Fruit fly (Drosophila melanogaster) whole organism, embryonic: Measurements from ENCODE around the gene CG1136.

Experiments
- Asciz ChIP-seq: fragments of 200-800 bp; sonication (Bioruptor generic); optimal IDR thresholded peaks from 2 replicates; lab custom pipeline; 2017; ENCODE audit warnings: missing biosample characterization, mild to moderate bottlenecking, missing genetic modification characterization, missing genetic modification reagents
- CG10462 ChIP-seq: fragments of 200-800 bp; sonication (Bioruptor generic); optimal IDR thresholded peaks from 2 replicates; lab custom pipeline; 2016; ENCODE audit warnings: missing biosample characterization, missing genetic modification characterization
- CG11085 ChIP-seq: fragments of 200-800 bp; sonication (Bioruptor generic); IDR thresholded peaks from 2 replicates; pipeline ENCODE4 v1.3.6; 2022; ENCODE audit warnings: missing biosample characterization, missing genetic modification characterization
- CG11723 ChIP-seq: fragments of 200-800 bp; sonication (Bioruptor generic); optimal IDR thresholded peaks from 2 replicates; lab custom pipeline; 2017; ENCODE audit warnings: missing biosample characterization, mild to moderate bottlenecking, missing genetic modification characterization
- CG12942 ChIP-seq: fragments of 200-800 bp; sonication (Bioruptor generic); optimal IDR thresholded peaks from 3 replicates; lab custom pipeline; 2016; ENCODE audit warnings: missing biosample characterization, missing genetic modification characterization
- CG13775 ChIP-seq: fragments of 200-800 bp; sonication (Bioruptor generic); optimal IDR thresholded peaks from 3 replicates; lab custom pipeline; 2017; ENCODE audit warnings: missing biosample characterization, mild to moderate bottlenecking, missing genetic modification characterization
- CG13894 ChIP-seq: fragments of 200-800 bp; sonication (Bioruptor generic); optimal IDR thresholded peaks from 3 replicates; lab custom pipeline; 2018; ENCODE audit warnings: missing biosample characterization, mild to moderate bottlenecking, missing genetic modification characterization, moderate library complexity
- CG14050 ChIP-seq: fragments of 200-800 bp; sonication (Bioruptor generic); IDR thresholded peaks from 3 replicates; pipeline ENCODE4 v1.3.6; 2022; ENCODE audit warnings: missing biosample characterization, missing genetic modification characterization
- CG14710 ChIP-seq: fragments of 200-800 bp; sonication (Bioruptor generic); optimal IDR thresholded peaks from 3 replicates; lab custom pipeline; 2019; ENCODE audit warnings: missing biosample characterization, mild to moderate bottlenecking, missing genetic modification characterization, moderate library complexity
- CG14965 ChIP-seq: fragments of 200-800 bp; sonication (Bioruptor generic); optimal IDR thresholded peaks from 2 replicates; lab custom pipeline; 2016; ENCODE audit warnings: missing biosample characterization, missing genetic modification characterization, borderline replicate concordance
- CG16779 ChIP-seq: fragments of 200-800 bp; sonication (Bioruptor generic); IDR thresholded peaks from 2 replicates; pipeline ENCODE4 v1.3.6; 2022; ENCODE audit warnings: missing biosample characterization, missing genetic modification characterization
- CG17328 ChIP-seq: fragments of 200-800 bp; sonication (Bioruptor generic); IDR thresholded peaks from 2 replicates; pipeline ENCODE4 v1.3.6; 2022; ENCODE audit warnings: missing biosample characterization, missing genetic modification characterization
- CG17568 ChIP-seq: fragments of 200-800 bp; sonication (Bioruptor generic); optimal IDR thresholded peaks from 2 replicates; lab custom pipeline; 2018; ENCODE audit warnings: missing biosample characterization, mild to moderate bottlenecking, missing genetic modification characterization, moderate library complexity
- CG3726 ChIP-seq: fragments of 200-800 bp; sonication (Bioruptor generic); IDR thresholded peaks from 3 replicates; pipeline ENCODE4, ENCODE4 v1.3.6; 2022; ENCODE audit warnings: missing biosample characterization, missing genetic modification characterization
- CG4707 ChIP-seq: fragments of 200-800 bp; sonication (Bioruptor generic); optimal IDR thresholded peaks from 2 replicates; lab custom pipeline; 2018; ENCODE audit warnings: missing biosample characterization, mild to moderate bottlenecking, missing genetic modification characterization, moderate library complexity
- CG4820 ChIP-seq: fragments of 200-800 bp; sonication (Bioruptor generic); optimal IDR thresholded peaks from 3 replicates; lab custom pipeline; 2016; ENCODE audit warnings: missing biosample characterization, missing genetic modification characterization
- CG6175 ChIP-seq: fragments of 200-800 bp; sonication (Bioruptor generic); IDR thresholded peaks from 3 replicates; pipeline ENCODE4 v1.3.6; 2022; ENCODE audit warnings: missing biosample characterization, missing genetic modification characterization
- CG7963 ChIP-seq: fragments of 200-800 bp; sonication (Bioruptor generic); IDR thresholded peaks from 3 replicates; pipeline ENCODE4 v1.3.6; 2022; ENCODE audit warnings: missing biosample characterization, missing genetic modification characterization; ENCODE audit not compliant: partially characterized antibody
- CG8089 ChIP-seq: fragments of 200-800 bp; sonication (Bioruptor generic); optimal IDR thresholded peaks from 3 replicates; lab custom pipeline; 2016; ENCODE audit warnings: missing biosample characterization, missing genetic modification characterization
- CTCF ChIP-seq: fragments of 200-800 bp; sonication (Bioruptor generic); optimal IDR thresholded peaks from 2 replicates; lab custom pipeline; 2017; ENCODE audit warnings: missing biosample characterization, mild to moderate bottlenecking, missing genetic modification characterization, moderate library complexity
- CrebB ChIP-seq: fragments of 200-800 bp; sonication (Bioruptor generic); optimal IDR thresholded peaks from 3 replicates; lab custom pipeline; 2018; ENCODE audit warnings: missing biosample characterization, mild to moderate bottlenecking, missing genetic modification characterization
- E2f2 ChIP-seq: fragments of 200-800 bp; sonication (Bioruptor generic); IDR thresholded peaks from 2 replicates; pipeline ENCODE4 v1.3.6; 2022; ENCODE audit warnings: missing biosample characterization, missing genetic modification characterization
- HHEX ChIP-seq: fragments of 200-800 bp; sonication (Bioruptor generic); optimal IDR thresholded peaks from 3 replicates; lab custom pipeline; 2017; ENCODE audit warnings: missing biosample characterization, mild to moderate bottlenecking, missing genetic modification characterization, missing genetic modification reagents
- HLH54F ChIP-seq: fragments of 200-800 bp; sonication (Bioruptor generic); optimal IDR thresholded peaks from 3 replicates; lab custom pipeline; 2016; ENCODE audit warnings: missing biosample characterization, missing genetic modification characterization
- Hmx ChIP-seq: fragments of 200-800 bp; sonication (Bioruptor generic); optimal IDR thresholded peaks from 2 replicates; lab custom pipeline; 2016; ENCODE audit warnings: missing biosample characterization, missing genetic modification characterization
- Lpt ChIP-seq: fragments of >200 bp; optimal IDR thresholded peaks from 2 replicates; lab custom pipeline; 2018; ENCODE audit warnings: missing biosample characterization, missing genetic modification characterization
- MTF-1 ChIP-seq: fragments of 200-800 bp; sonication (Bioruptor generic); optimal IDR thresholded peaks from 2 replicates; lab custom pipeline; 2018; ENCODE audit warnings: missing biosample characterization, mild to moderate bottlenecking, missing genetic modification characterization, borderline replicate concordance
- Meics ChIP-seq: fragments of 200-800 bp; sonication (Bioruptor generic); optimal IDR thresholded peaks from 2 replicates; lab custom pipeline; 2017; ENCODE audit warnings: missing biosample characterization, mild to moderate bottlenecking, missing genetic modification characterization
- NC2β ChIP-seq: fragments of 200-800 bp; sonication (Bioruptor generic); optimal IDR thresholded peaks from 2 replicates; lab custom pipeline; 2016; ENCODE audit warnings: missing biosample characterization, missing genetic modification characterization
- Oli ChIP-seq: fragments of 200-800 bp; sonication (Bioruptor generic); optimal IDR thresholded peaks from 2 replicates; lab custom pipeline; 2018; ENCODE audit warnings: missing biosample characterization, mild to moderate bottlenecking, missing genetic modification characterization, moderate library complexity
- Optix ChIP-seq: fragments of 200-800 bp; sonication (Bioruptor generic); IDR thresholded peaks from 3 replicates; pipeline ENCODE4 v1.3.6; 2022; ENCODE audit warnings: missing biosample characterization, missing genetic modification characterization
- PHDP ChIP-seq: fragments of 200-800 bp; sonication (Bioruptor generic); optimal IDR thresholded peaks from 3 replicates; lab custom pipeline; 2018; ENCODE audit warnings: missing biosample characterization, mild to moderate bottlenecking, missing genetic modification characterization, moderate library complexity
- Ssrp ChIP-seq: fragments of 200-800 bp; sonication (Bioruptor generic); optimal IDR thresholded peaks from 2 replicates; lab custom pipeline; 2018; ENCODE audit warnings: missing biosample characterization, mild to moderate bottlenecking, missing genetic modification characterization, moderate library complexity
- Vsx1 ChIP-seq: fragments of 200-800 bp; sonication (Bioruptor generic); optimal IDR thresholded peaks from 2 replicates; lab custom pipeline; 2017; ENCODE audit warnings: missing biosample characterization, mild to moderate bottlenecking, missing genetic modification characterization, missing genetic modification reagents
- Xrp1 ChIP-seq: fragments of 200-800 bp; sonication (Bioruptor generic); IDR thresholded peaks from 2 replicates; pipeline ENCODE4 v1.3.6; 2022; ENCODE audit warnings: missing biosample characterization, missing genetic modification characterization
- chinmo ChIP-seq: fragments of 200-800 bp; sonication (Bioruptor generic); IDR thresholded peaks from 4 replicates; pipeline ENCODE4 v1.3.6; 2022; ENCODE audit warnings: missing biosample characterization, missing genetic modification characterization; ENCODE audit not compliant: partially characterized antibody
- crc ChIP-seq: fragments of 200-800 bp; sonication (Bioruptor generic); optimal IDR thresholded peaks from 2 replicates; lab custom pipeline; 2016; ENCODE audit warnings: missing biosample characterization, missing genetic modification characterization
- da ChIP-seq: fragments of 200-800 bp; sonication (Bioruptor generic); optimal IDR thresholded peaks from 2 replicates; lab custom pipeline; 2016; ENCODE audit warnings: missing biosample characterization, missing genetic modification characterization
- dmrt99B ChIP-seq: fragments of 200-800 bp; sonication (Bioruptor generic); optimal IDR thresholded peaks from 2 replicates; lab custom pipeline; 2018; ENCODE audit warnings: missing biosample characterization, mild to moderate bottlenecking, missing genetic modification characterization, moderate library complexity
- esg ChIP-seq: fragments of 200-800 bp; sonication (Bioruptor generic); conservative IDR thresholded peaks from 2 replicates; pipeline ENCODE4 v1.3.6; 2022; ENCODE audit warnings: missing biosample characterization, missing genetic modification characterization
- grn ChIP-seq: fragments of 200-800 bp; sonication (Bioruptor generic); optimal IDR thresholded peaks from 3 replicates; lab custom pipeline; 2017; ENCODE audit warnings: missing biosample characterization, missing genetic modification characterization
- luna ChIP-seq: fragments of 200-800 bp; sonication (Bioruptor generic); optimal IDR thresholded peaks from 2 replicates; lab custom pipeline; 2016; ENCODE audit warnings: missing biosample characterization, missing genetic modification characterization
- mirr ChIP-seq: fragments of 200-800 bp; sonication (Bioruptor generic); optimal IDR thresholded peaks from 3 replicates; lab custom pipeline; 2018; ENCODE audit warnings: missing biosample characterization, mild to moderate bottlenecking, missing genetic modification characterization
- p53 ChIP-seq: fragments of 200-800 bp; sonication (Bioruptor generic); optimal IDR thresholded peaks from 2 replicates; lab custom pipeline; 2016; ENCODE audit warnings: missing biosample characterization, missing genetic modification characterization
- shn ChIP-seq: fragments of 200-800 bp; sonication (Bioruptor generic); optimal IDR thresholded peaks from 3 replicates; lab custom pipeline; 2016; ENCODE audit warnings: missing biosample characterization, missing genetic modification characterization
- stwl ChIP-seq: fragments of 200-800 bp; sonication (Bioruptor generic); optimal IDR thresholded peaks from 3 replicates; lab custom pipeline; 2018; ENCODE audit warnings: missing biosample characterization, mild to moderate bottlenecking, missing genetic modification characterization, moderate library complexity
- unc-4 ChIP-seq: fragments of 200-800 bp; sonication (Bioruptor generic); IDR thresholded peaks from 2 replicates; pipeline ENCODE4 v1.3.6; 2022; ENCODE audit warnings: missing biosample characterization, missing genetic modification characterization; ENCODE audit not compliant: partially characterized antibody
- vnd ChIP-seq: fragments of 200-800 bp; sonication (Bioruptor generic); IDR thresholded peaks from 3 replicates; pipeline ENCODE4 v1.3.6; 2022; ENCODE audit warnings: missing biosample characterization, missing genetic modification characterization; ENCODE audit not compliant: partially characterized antibody
- wdn ChIP-seq: fragments of 200-800 bp; sonication (Bioruptor generic); IDR thresholded peaks from 2 replicates; pipeline ENCODE4 v1.3.6; 2022; ENCODE audit warnings: missing biosample characterization, missing genetic modification characterization
- zen2 ChIP-seq: fragments of 200-800 bp; sonication (Bioruptor generic); IDR thresholded peaks from 3 replicates; pipeline ENCODE4 v1.3.6; 2022; ENCODE audit warnings: missing biosample characterization, missing genetic modification characterization; ENCODE audit not compliant: partially characterized antibody

Gene CG1136

dm6 chr3L:4108072-4108843 is 61.9 kb downstream of the CG1136 start, which contains the start of gene Ack (continued):
- no peak for TF ChIP-seq HLH54F (GFP tag; lab: Kevin White, UChicago)
- no peak for TF ChIP-seq Hmx
- no peak for TF ChIP-seq HHEX
- no peak for TF ChIP-seq CG8089
- no peak for TF ChIP-seq CG10462 (GFP tag; lab: Kevin White, UChicago)
- no peak for TF ChIP-seq luna (GFP tag; lab: Kevin White, UChicago)
- TF ChIP-seq Oli (tag; lab: Kevin White, UChicago): no peak
- TF ChIP-seq Ssrp (tag; lab: Kevin White, UChicago): no peak
- TF ChIP-seq chinmo (GFP tag; lab: Robert Waterston, UW): peak; percentile 89
- no peak for TF ChIP-seq shn (GFP tag; lab: Kevin White, UChicago)
- no peak for TF ChIP-seq CG12942
- no peak for TF ChIP-seq Optix (GFP tag; lab: Robert Waterston, UW)
- TF ChIP-seq crc (GFP tag; lab: Kevin White, UChicago): no peak
- TF ChIP-seq CG7963 (GFP tag; lab: Robert Waterston, UW): peak; percentile 58
- no peak; the same call in 1 of the 3 replicates for TF ChIP-seq zen2 (GFP tag; lab: Robert Waterston, UW)
- TF ChIP-seq CG13775 (GFP tag; lab: Kevin White, UChicago): no peak
- peak; percentile 87 for TF ChIP-seq unc-4 (GFP tag; lab: Robert Waterston, UW)
- TF ChIP-seq CG11085 (GFP tag; lab: Robert Waterston, UW): no peak
- TF ChIP-seq Meics (GFP tag; lab: Kevin White, UChicago): no peak
- no peak for TF ChIP-seq wdn (GFP tag; lab: Robert Waterston, UW)
- TF ChIP-seq CG16779 (GFP tag; lab: Robert Waterston, UW): no peak
- no peak for TF ChIP-seq CG17328
- no peak for TF ChIP-seq CG6175 (GFP tag; lab: Robert Waterston, UW)
- TF ChIP-seq Asciz (GFP tag; lab: Kevin White, UChicago): no peak
- peak; percentile 80 for TF ChIP-seq CG14710 (tag; lab: Kevin White, UChicago)
- no peak for TF ChIP-seq CG14965 (GFP tag; lab: Kevin White, UChicago)
- peak; percentile 18 for TF ChIP-seq mirr (GFP tag; lab: Kevin White, UChicago)
- TF ChIP-seq MTF-1 (GFP tag; lab: Kevin White, UChicago): no peak
- no peak for TF ChIP-seq CrebB (tag; lab: Kevin White, UChicago)
- TF ChIP-seq Vsx1 (GFP tag; lab: Kevin White, UChicago): no peak
- TF ChIP-seq CG4820 (GFP tag; lab: Kevin White, UChicago): no peak
- no peak for TF ChIP-seq esg (GFP tag; lab: Robert Waterston, UW)
- no peak for TF ChIP-seq p53 (GFP tag; lab: Kevin White, UChicago)
- TF ChIP-seq NC2β: no peak
- no peak for TF ChIP-seq CG11723 (GFP tag; lab: Kevin White, UChicago)
- no peak for TF ChIP-seq CTCF (GFP tag; lab: Kevin White, UChicago)
- no peak for TF ChIP-seq CG14050
- TF ChIP-seq da (GFP tag; lab: Kevin White, UChicago): no peak
- TF ChIP-seq CG4707 (GFP tag; lab: Kevin White, UChicago): no peak
- no peak for TF ChIP-seq Lpt (GFP tag; lab: Kevin White, UChicago)
- TF ChIP-seq E2f2 (GFP tag; lab: Robert Waterston, UW): peak; percentile 52
- TF ChIP-seq PHDP (tag; lab: Kevin White, UChicago): no peak
- TF ChIP-seq CG17568 (GFP tag; lab: Kevin White, UChicago): no peak
- TF ChIP-seq stwl (tag; lab: Kevin White, UChicago): peak; percentile 35
- no peak for TF ChIP-seq Xrp1 (GFP tag; lab: Robert Waterston, UW)
- no peak for TF ChIP-seq dmrt99B (tag; lab: Kevin White, UChicago)
- TF ChIP-seq grn: no peak
- TF ChIP-seq CG13894: no peak
- peak; percentile 72 for TF ChIP-seq vnd (GFP tag; lab: Robert Waterston, UW)
- no peak for TF ChIP-seq CG3726 (GFP tag; lab: Robert Waterston, UW)
